Worm (Caenorhabditis elegans): ENCODE results near the gene ZC204.14.

ZC204.14 gene

ce11 chrII:1625666-1626065 lies 37.1 kb downstream of the ZC204.14 start, which contains the start of gene C08E3.14:
Gene C08E3.14, plus strand, starts transcription at chrII:1625966.
- TF ChIP-seq nhr-2 (tag; optimal IDR thresholded peaks at IDR 0.05) = no peak
- no peak for TF ChIP-seq sem-2 (GFP tag; optimal IDR thresholded peaks at IDR 0.05)
- TF ChIP-seq unc-120 (tag; optimal IDR thresholded peaks at IDR 0.05; ENCODE audit: poor library complexity, severe bottlenecking) = no peak
- no peak for TF ChIP-seq lin-32 (GFP tag; optimal IDR thresholded peaks at IDR 0.05)
- TF ChIP-seq cnd-1 (tag; optimal IDR thresholded peaks at IDR 0.05) = no peak

DNA sequence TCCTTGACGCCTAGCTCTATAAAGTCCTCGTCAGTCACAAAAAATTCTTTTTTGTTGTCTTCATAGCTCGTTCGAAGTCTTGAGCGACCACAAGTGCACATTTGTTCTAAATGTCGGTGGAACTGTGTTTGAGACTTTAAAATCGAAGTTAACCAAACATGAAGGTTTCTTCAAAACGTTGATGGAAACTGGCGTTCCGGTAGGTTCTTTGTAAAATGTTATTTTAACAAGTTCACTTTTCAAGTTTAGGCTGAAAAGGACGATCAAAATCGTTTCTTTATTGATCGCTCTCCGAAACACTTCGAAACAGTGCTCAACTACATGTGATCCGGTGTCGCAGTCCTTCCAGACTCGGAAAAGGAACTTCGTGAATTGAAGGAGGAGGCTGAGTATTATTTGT lies 38.2 kb downstream of the ZC204.14 start, which contains the start of gene fbxa-160:
Gene fbxa-160 (minus strand): TSS at position 101 of the 400 bp plus-strand sequence.
- TF ChIP-seq hlh-1 (tag; optimal IDR thresholded peaks at IDR 0.05) = no peak
- TF ChIP-seq elt-3 (tag; optimal IDR thresholded peaks at IDR 0.05) = no peak
- no peak for TF ChIP-seq mep-1 (tag; optimal IDR thresholded peaks at IDR 0.05)
- TF ChIP-seq ham-2 (GFP tag; optimal IDR thresholded peaks at IDR 0.05) = no peak
- TF ChIP-seq tbx-8 (GFP tag; optimal IDR thresholded peaks at IDR 0.05) = no peak
- no peak for TF ChIP-seq unc-39 (tag; optimal IDR thresholded peaks at IDR 0.05)
- no peak for TF ChIP-seq nhr-237 (tag; optimal IDR thresholded peaks at IDR 0.05)

DNA sequence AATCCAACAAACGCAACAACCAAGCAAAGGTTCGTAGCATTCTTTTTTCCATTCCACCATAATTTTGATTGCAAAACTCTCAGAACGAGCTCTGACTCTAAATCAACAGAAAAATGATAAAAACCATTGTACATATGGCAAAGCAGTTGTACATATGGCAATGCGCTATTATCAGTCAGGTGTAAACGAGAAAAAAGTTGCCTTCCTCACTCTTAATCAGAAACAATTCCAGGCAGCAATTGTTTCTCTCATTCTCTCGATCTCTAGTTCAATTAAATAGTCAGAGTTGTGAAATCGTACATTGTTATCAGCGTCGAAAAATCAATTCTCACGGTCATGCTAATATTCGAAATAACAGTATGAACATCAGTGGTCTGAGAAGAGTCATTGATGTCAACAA lies 41.0 kb downstream of the ZC204.14 start:
- TF ChIP-seq mep-1 (tag; optimal IDR thresholded peaks at IDR 0.05) = no peak
- no peak for TF ChIP-seq nhr-76 (tag; optimal IDR thresholded peaks at IDR 0.05)
- TF ChIP-seq blmp-1 (tag; optimal IDR thresholded peaks at IDR 0.05) = no peak
- no peak for TF ChIP-seq ceh-83 (GFP tag; optimal IDR thresholded peaks at IDR 0.05)
- TF ChIP-seq ham-2 (GFP tag; optimal IDR thresholded peaks at IDR 0.05) = no peak
- TF ChIP-seq mls-2 (tag; optimal IDR thresholded peaks at IDR 0.05) = no peak
- no peak for TF ChIP-seq sem-2 (GFP tag; optimal IDR thresholded peaks at IDR 0.05)
- no peak for TF ChIP-seq cnd-1 (tag; optimal IDR thresholded peaks at IDR 0.05)
- TF ChIP-seq unc-39 (tag; optimal IDR thresholded peaks at IDR 0.05) = no peak
- TF ChIP-seq nhr-2 (tag; optimal IDR thresholded peaks at IDR 0.05) = no peak

ce11 chrII:1621180-1621579 lies 41.6 kb downstream of the ZC204.14 start, which contains the start of gene fbxa-158:
Gene fbxa-158, minus strand, starts transcription at chrII:1621280.
- TF ChIP-seq sem-2 (GFP tag; optimal IDR thresholded peaks at IDR 0.05) (no peak), lin-13 (tag; optimal IDR thresholded peaks at IDR 0.05) (no peak), nhr-28 (tag; optimal IDR thresholded peaks at IDR 0.05) (no peak), drap-1 (GFP tag; optimal IDR thresholded peaks at IDR 0.05) (no peak), cnd-1 (tag; optimal IDR thresholded peaks at IDR 0.05) (no peak), blmp-1 (tag; optimal IDR thresholded peaks at IDR 0.05) (no peak), flh-1 (GFP tag; optimal IDR thresholded peaks at IDR 0.05) (no peak), nhr-2 (tag; optimal IDR thresholded peaks at IDR 0.05) (no peak), ceh-39 (tag; optimal IDR thresholded peaks at IDR 0.05) (no peak), tbx-8 (GFP tag; optimal IDR thresholded peaks at IDR 0.05) (no peak), ceh-83 (GFP tag; optimal IDR thresholded peaks at IDR 0.05) (no peak), unc-39 (tag; optimal IDR thresholded peaks at IDR 0.05) (no peak), unc-62 (GFP tag; optimal IDR thresholded peaks at IDR 0.05) (no peak), nhr-237 (tag; optimal IDR thresholded peaks at IDR 0.05) (no peak), elt-1 (tag; optimal IDR thresholded peaks at IDR 0.05; ENCODE audit: borderline replicate concordance, insufficient read depth) (no peak)

DNA sequence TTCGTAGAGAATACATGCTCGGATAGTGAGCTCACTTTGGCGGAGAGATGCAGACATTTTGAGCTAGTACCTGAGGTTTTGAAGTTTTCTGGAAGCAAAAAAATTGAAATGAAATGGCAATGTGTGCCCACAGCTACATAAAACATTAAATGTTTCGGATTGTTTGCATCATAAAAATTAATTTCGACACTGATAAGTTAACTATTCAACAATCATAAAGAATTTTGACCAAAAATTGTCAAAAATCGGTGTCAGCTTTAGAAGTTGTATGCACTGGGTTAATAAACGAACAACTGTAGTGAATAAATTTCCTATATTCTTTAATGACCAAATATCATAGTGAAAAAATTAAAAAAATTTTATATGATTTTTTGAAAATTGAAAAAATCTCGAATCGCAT lies 43.8 kb downstream of the ZC204.14 start, which contains the start of gene fbxa-166:
Gene fbxa-166 (minus strand): TSS at position 101 of the 400 bp plus-strand sequence.
- no peak for TF ChIP-seq sem-2 (GFP tag; optimal IDR thresholded peaks at IDR 0.05)
- TF ChIP-seq lin-32 (GFP tag; optimal IDR thresholded peaks at IDR 0.05) = no peak
- no peak for TF ChIP-seq ceh-39 (tag; optimal IDR thresholded peaks at IDR 0.05)
- no peak for TF ChIP-seq blmp-1 (tag; optimal IDR thresholded peaks at IDR 0.05)
- TF ChIP-seq drap-1 (GFP tag; optimal IDR thresholded peaks at IDR 0.05) = no peak
- no peak for TF ChIP-seq elt-3 (tag; optimal IDR thresholded peaks at IDR 0.05)

ce11 chrII:1616382-1616781 lies 46.4 kb downstream of the ZC204.14 start, which contains the start of gene fbxa-165:
Gene fbxa-165, minus strand, starts transcription at chrII:1616482.
- TF ChIP-seq cnd-1 (tag; optimal IDR thresholded peaks at IDR 0.05) (no peak), unc-39 (tag; optimal IDR thresholded peaks at IDR 0.05) (no peak), sem-2 (GFP tag; optimal IDR thresholded peaks at IDR 0.05) (no peak), lsy-2 (tag; optimal IDR thresholded peaks at IDR 0.05) (no peak), pha-4 (tag; optimal IDR thresholded peaks at IDR 0.05) (no peak), ceh-39 (tag; optimal IDR thresholded peaks at IDR 0.05) (no peak), mep-1 (tag; optimal IDR thresholded peaks at IDR 0.05) (no peak), snpc-4 (tag; optimal IDR thresholded peaks at IDR 0.05) (no peak), nhr-2 (tag; optimal IDR thresholded peaks at IDR 0.05) (no peak), mab-5 (tag; optimal IDR thresholded peaks at IDR 0.05) (no peak), nhr-28 (tag; optimal IDR thresholded peaks at IDR 0.05) (no peak), bed-3 (GFP tag; optimal IDR thresholded peaks at IDR 0.05) (no peak), drap-1 (GFP tag; optimal IDR thresholded peaks at IDR 0.05) (no peak), mls-2 (tag; optimal IDR thresholded peaks at IDR 0.05) (no peak), unc-62 (GFP tag; optimal IDR thresholded peaks at IDR 0.05) (no peak)
